Fruit fly (Drosophila melanogaster) whole organism, embryonic: ENCODE results near the gene Plod.

Experiments
- Blimp-1 ChIP-seq: fragments of 200-800 bp; sonication (Bioruptor generic); optimal IDR thresholded peaks from 3 replicates; lab custom pipeline; 2018; ENCODE audit warnings: missing biosample characterization, missing genetic modification characterization, mild to moderate bottlenecking, moderate library complexity, missing genetic modification reagents
- CG10462 ChIP-seq: fragments of 200-800 bp; sonication (Bioruptor generic); optimal IDR thresholded peaks from 2 replicates; lab custom pipeline; 2016; ENCODE audit warnings: missing biosample characterization, missing genetic modification characterization
- CG11696 ChIP-seq: fragments of 200-800 bp; sonication (Bioruptor generic); IDR thresholded peaks from 2 replicates; pipeline ENCODE4 v1.3.6; 2022; ENCODE audit warnings: missing biosample characterization, missing genetic modification characterization
- CG1233 ChIP-seq: fragments of 200-800 bp; sonication (Bioruptor generic); optimal IDR thresholded peaks from 4 replicates; lab custom pipeline; 2018; ENCODE audit warnings: missing biosample characterization, mild to moderate bottlenecking, missing genetic modification characterization
- CG12391 ChIP-seq: fragments of 200-800 bp; sonication (Bioruptor generic); optimal IDR thresholded peaks from 3 replicates; lab custom pipeline; 2018; ENCODE audit warnings: missing biosample characterization, mild to moderate bottlenecking, missing genetic modification characterization, moderate library complexity
- CG12744 ChIP-seq: fragments of 200-800 bp; sonication (Bioruptor generic); optimal IDR thresholded peaks from 2 replicates; lab custom pipeline; 2016; ENCODE audit warnings: missing biosample characterization, missing genetic modification characterization
- CG12942 ChIP-seq: fragments of 200-800 bp; sonication (Bioruptor generic); optimal IDR thresholded peaks from 3 replicates; lab custom pipeline; 2016; ENCODE audit warnings: missing biosample characterization, missing genetic modification characterization
- CG14710 ChIP-seq: fragments of 200-800 bp; sonication (Bioruptor generic); optimal IDR thresholded peaks from 3 replicates; lab custom pipeline; 2019; ENCODE audit warnings: missing biosample characterization, mild to moderate bottlenecking, missing genetic modification characterization, moderate library complexity
- CG17186 ChIP-seq: fragments of 200-800 bp; sonication (Bioruptor generic); optimal IDR thresholded peaks from 3 replicates; lab custom pipeline; 2017; ENCODE audit warnings: missing biosample characterization, missing genetic modification reagents, missing genetic modification characterization
- CG17612 ChIP-seq: fragments of 200-800 bp; sonication (Bioruptor generic); IDR thresholded peaks from 2 replicates; pipeline ENCODE4 v1.3.6; 2022; ENCODE audit warnings: missing biosample characterization, missing genetic modification characterization
- CG17802 ChIP-seq: fragments of 200-800 bp; sonication (Bioruptor generic); optimal IDR thresholded peaks from 2 replicates; lab custom pipeline; 2018; ENCODE audit warnings: missing biosample characterization, mild to moderate bottlenecking, missing genetic modification characterization, moderate library complexity
- CG31388 ChIP-seq: fragments of 200-800 bp; sonication (Bioruptor generic); optimal IDR thresholded peaks from 2 replicates; lab custom pipeline; 2016; ENCODE audit warnings: missing biosample characterization, missing genetic modification characterization
- CG3407 ChIP-seq: fragments of 200-800 bp; sonication (Bioruptor generic); optimal IDR thresholded peaks from 2 replicates; lab custom pipeline; 2018; ENCODE audit warnings: missing biosample characterization, mild to moderate bottlenecking, missing genetic modification characterization
- CG34224 ChIP-seq: fragments of 200-800 bp; sonication (Bioruptor generic); IDR thresholded peaks from 3 replicates; pipeline ENCODE4 v1.3.6; 2022; ENCODE audit warnings: missing biosample characterization, missing genetic modification characterization; ENCODE audit not compliant: partially characterized antibody
- CG34376 ChIP-seq: fragments of 200-800 bp; sonication (Bioruptor generic); optimal IDR thresholded peaks from 2 replicates; lab custom pipeline; 2018; ENCODE audit warnings: missing biosample characterization, mild to moderate bottlenecking, missing genetic modification characterization
- CG3995 ChIP-seq: fragments of 200-800 bp; sonication (Bioruptor generic); optimal IDR thresholded peaks from 3 replicates; lab custom pipeline; 2016; ENCODE audit warnings: missing biosample characterization, missing genetic modification characterization
- CG6689 ChIP-seq: fragments of 200-800 bp; sonication (Bioruptor generic); IDR thresholded peaks from 2 replicates; pipeline ENCODE4 v1.3.6; 2022; ENCODE audit warnings: missing biosample characterization, missing genetic modification characterization
- CG7372 ChIP-seq: fragments of 200-800 bp; sonication (Bioruptor generic); IDR thresholded peaks from 2 replicates; pipeline ENCODE4 v1.3.6; 2022; ENCODE audit warnings: missing biosample characterization, missing genetic modification characterization
- CG7839 ChIP-seq: fragments of 200-800 bp; sonication (Bioruptor generic); optimal IDR thresholded peaks from 3 replicates; lab custom pipeline; 2018; ENCODE audit warnings: missing biosample characterization, mild to moderate bottlenecking, missing genetic modification characterization, moderate library complexity
- CG8089 ChIP-seq: fragments of 200-800 bp; sonication (Bioruptor generic); optimal IDR thresholded peaks from 3 replicates; lab custom pipeline; 2016; ENCODE audit warnings: missing biosample characterization, missing genetic modification characterization
- CG8281 ChIP-seq: fragments of 200-800 bp; sonication (Bioruptor generic); optimal IDR thresholded peaks from 2 replicates; lab custom pipeline; 2018; ENCODE audit warnings: missing biosample characterization, mild to moderate bottlenecking, missing genetic modification characterization, moderate library complexity
- CHES-1-like ChIP-seq: fragments of 200-800 bp; sonication (Bioruptor generic); optimal IDR thresholded peaks from 2 replicates; lab custom pipeline; 2016; ENCODE audit warnings: missing biosample characterization, missing genetic modification characterization
- Fer1 ChIP-seq: fragments of 200-800 bp; sonication (Bioruptor generic); optimal IDR thresholded peaks from 2 replicates; lab custom pipeline; 2017; ENCODE audit warnings: missing biosample characterization, mild to moderate bottlenecking, missing genetic modification characterization
- Gsc ChIP-seq: fragments of 200-800 bp; sonication (Bioruptor generic); IDR thresholded peaks from 2 replicates; pipeline ENCODE4 v1.3.6; 2022; ENCODE audit warnings: missing biosample characterization, missing genetic modification characterization
- Hand ChIP-seq: fragments of 200-800 bp; sonication (Bioruptor generic); optimal IDR thresholded peaks from 2 replicates; lab custom pipeline; 2017; ENCODE audit warnings: mild to moderate bottlenecking, missing biosample characterization, missing genetic modification reagents, missing genetic modification characterization
- HmgZ ChIP-seq: fragments of 200-800 bp; sonication (Bioruptor generic); optimal IDR thresholded peaks from 2 replicates; lab custom pipeline; 2018; ENCODE audit warnings: missing biosample characterization, mild to moderate bottlenecking, missing genetic modification characterization
- Kr ChIP-seq: fragments of 200-800 bp; sonication (Bioruptor generic); optimal IDR thresholded peaks from 2 replicates; lab custom pipeline; 2017; ENCODE audit warnings: missing biosample characterization, mild to moderate bottlenecking, missing genetic modification characterization
- Lim3 ChIP-seq: fragments of 200-800 bp; sonication (Bioruptor generic); IDR thresholded peaks from 2 replicates; pipeline ENCODE4 v1.3.6; 2022; ENCODE audit warnings: missing biosample characterization, missing genetic modification characterization
- NFAT ChIP-seq: fragments of 200-800 bp; sonication (Bioruptor generic); IDR thresholded peaks from 2 replicates; pipeline ENCODE4 v1.3.6; 2022; ENCODE audit warnings: missing biosample characterization, missing genetic modification characterization
- Ssrp ChIP-seq: fragments of 200-800 bp; sonication (Bioruptor generic); optimal IDR thresholded peaks from 2 replicates; lab custom pipeline; 2018; ENCODE audit warnings: missing biosample characterization, mild to moderate bottlenecking, missing genetic modification characterization, moderate library complexity
- abd-A ChIP-seq: fragments of 200-800 bp; sonication (Bioruptor generic); optimal IDR thresholded peaks from 3 replicates; lab custom pipeline; 2019; ENCODE audit warnings: missing biosample characterization, mild to moderate bottlenecking, missing genetic modification characterization, moderate library complexity
- ara ChIP-seq: fragments of 200-800 bp; sonication (Bioruptor generic); IDR thresholded peaks from 2 replicates; pipeline ENCODE4 v1.3.6; 2022; ENCODE audit warnings: missing biosample characterization, missing genetic modification characterization
- ato ChIP-seq: fragments of 200-800 bp; sonication (Bioruptor generic); IDR thresholded peaks from 2 replicates; pipeline ENCODE4 v1.3.6; 2022; ENCODE audit warnings: missing biosample characterization, missing genetic modification characterization; ENCODE audit not compliant: partially characterized antibody
- cad ChIP-seq: fragments of >200 bp; optimal IDR thresholded peaks from 2 replicates; lab custom pipeline; 2017; ENCODE audit warnings: missing biosample characterization, missing genetic modification characterization
- caup ChIP-seq: fragments of 200-800 bp; sonication (Bioruptor generic); optimal IDR thresholded peaks from 3 replicates; lab custom pipeline; 2017; ENCODE audit warnings: missing biosample characterization, mild to moderate bottlenecking, missing genetic modification characterization, moderate library complexity; ENCODE audit not compliant: severe bottlenecking
- cg ChIP-seq: fragments of 200-800 bp; sonication (Bioruptor generic); optimal IDR thresholded peaks from 3 replicates; lab custom pipeline; 2019; ENCODE audit warnings: missing biosample characterization, mild to moderate bottlenecking, missing genetic modification characterization, moderate library complexity
- chinmo ChIP-seq: fragments of 200-800 bp; sonication (Bioruptor generic); IDR thresholded peaks from 4 replicates; pipeline ENCODE4 v1.3.6; 2022; ENCODE audit warnings: missing biosample characterization, missing genetic modification characterization; ENCODE audit not compliant: partially characterized antibody
- cwo ChIP-seq: fragments of 200-800 bp; sonication (Bioruptor generic); optimal IDR thresholded peaks from 3 replicates; lab custom pipeline; 2017; ENCODE audit warnings: missing biosample characterization, missing genetic modification characterization, mild to moderate bottlenecking, moderate library complexity, missing genetic modification reagents
- dati ChIP-seq: fragments of 200-800 bp; sonication (Bioruptor generic); IDR thresholded peaks from 2 replicates; pipeline ENCODE4 v1.3.6; 2022; ENCODE audit warnings: missing biosample characterization, missing genetic modification characterization
- hb ChIP-seq: fragments of 200-800 bp; sonication (Bioruptor generic); IDR thresholded peaks from 3 replicates; pipeline ENCODE4 v1.3.6; 2022; ENCODE audit warnings: missing biosample characterization, missing genetic modification characterization; ENCODE audit not compliant: partially characterized antibody
- knrl ChIP-seq: fragments of 200-800 bp; sonication (Bioruptor generic); IDR thresholded peaks from 3 replicates; pipeline ENCODE4 v1.3.6; 2022; ENCODE audit warnings: missing biosample characterization, missing genetic modification characterization; ENCODE audit not compliant: partially characterized antibody
- lbe ChIP-seq: fragments of 200-800 bp; sonication (Bioruptor generic); optimal IDR thresholded peaks from 2 replicates; lab custom pipeline; 2016; ENCODE audit warnings: missing biosample characterization, mild to moderate bottlenecking, missing genetic modification characterization
- phol ChIP-seq: fragments of 200-800 bp; sonication (Bioruptor generic); optimal IDR thresholded peaks from 3 replicates; lab custom pipeline; 2018; ENCODE audit warnings: missing biosample characterization, mild to moderate bottlenecking, missing genetic modification characterization, moderate library complexity
- pnt ChIP-seq: fragments of 200-800 bp; sonication (Bioruptor generic); optimal IDR thresholded peaks from 3 replicates; lab custom pipeline; 2016; ENCODE audit warnings: missing biosample characterization, missing genetic modification characterization
- prd ChIP-seq, 3 experiments: fragments of >200 bp in 2 of 3; fragments of 200-800 bp in 1 of 3; sonication (Bioruptor generic) in 1 of 3; optimal IDR thresholded peaks in 2 of 3; IDR thresholded peaks in 1 of 3; 2 replicates in 2 of 3; 3 replicates in 1 of 3; pipeline versions ENCODE4 v1.3.6 to Lab custom; 2017 to 2022; ENCODE audit warnings: missing biosample characterization in 1 of 3, missing genetic modification characterization in 1 of 3
- seq ChIP-seq: fragments of 200-800 bp; sonication (Bioruptor generic); IDR thresholded peaks from 2 replicates; pipeline ENCODE4 v1.3.6; 2022; ENCODE audit warnings: missing biosample characterization, missing genetic modification characterization
- slp2 ChIP-seq: fragments of 200-800 bp; sonication (Bioruptor generic); optimal IDR thresholded peaks from 2 replicates; lab custom pipeline; 2016; ENCODE audit warnings: missing biosample characterization, missing genetic modification characterization
- ssp ChIP-seq: fragments of 200-800 bp; sonication (Bioruptor generic); IDR thresholded peaks from 2 replicates; pipeline ENCODE4 v1.3.6; 2022; ENCODE audit warnings: missing biosample characterization, missing genetic modification characterization
- stc ChIP-seq: fragments of 200-800 bp; sonication (Bioruptor generic); IDR thresholded peaks from 2 replicates; pipeline ENCODE4 v1.3.6; 2022; ENCODE audit warnings: missing biosample characterization, missing genetic modification characterization
- tin ChIP-seq: fragments of 200-800 bp; sonication (Bioruptor generic); optimal IDR thresholded peaks from 3 replicates; lab custom pipeline; 2016; ENCODE audit warnings: missing biosample characterization, missing genetic modification characterization

The Plod gene

dm6 chr3L:11210517-11210916 is 4.7 kb upstream of the Plod start, which contains the start of the genes Ube3a and CG7600 (continued):
- TF ChIP-seq abd-A (tag; lab: Kevin White, UChicago) (peak; percentile 94), Kr (GFP tag; lab: Kevin White, UChicago) (no peak), CG1233 (GFP tag; lab: Kevin White, UChicago) (no peak), Blimp-1 (GFP tag; lab: Kevin White, UChicago) (no peak), CG34224 (GFP tag; lab: Robert Waterston, UW) (peak; percentile 100), lbe (peak; percentile 81), dati (no peak), CG3995 (GFP tag; lab: Kevin White, UChicago) (peak; percentile 95), seq (no peak; the same call in 1 of the 2 replicates), CG8281 (tag; lab: Kevin White, UChicago) (no peak), CG17612 (GFP tag; lab: Robert Waterston, UW) (no peak), Ssrp (tag; lab: Kevin White, UChicago) (no peak), Gsc (GFP tag; lab: Robert Waterston, UW) (no peak), hb (GFP tag; lab: Robert Waterston, UW) (peak; percentile 100), CG6689 (GFP tag; lab: Robert Waterston, UW) (no peak), CG10462 (GFP tag; lab: Kevin White, UChicago) (no peak), stc (GFP tag; lab: Robert Waterston, UW) (no peak), CG12391 (tag; lab: Kevin White, UChicago) (peak; percentile 58), CG12942 (GFP tag; lab: Kevin White, UChicago) (no peak), phol (tag; lab: Kevin White, UChicago) (peak; percentile 53), knrl (GFP tag; lab: Robert Waterston, UW) (peak; percentile 93), CG17802 (tag; lab: Kevin White, UChicago) (no peak), prd (optimal IDR thresholded peaks at IDR 0.05; lab: Kevin White, UChicago) (no peak), prd (GFP tag; IDR thresholded peaks at IDR 0.05; lab: Robert Waterston, UW) (peak; percentile 37; the same call in 2 of the 3 replicates), CG7839 (tag; lab: Kevin White, UChicago) (peak; percentile 39), slp2 (no peak), CHES-1-like (peak; percentile 54), caup (GFP tag; lab: Kevin White, UChicago) (peak; percentile 53), HmgZ (tag; lab: Kevin White, UChicago) (peak; percentile 94), Fer1 (peak; percentile 69), cg (GFP tag; lab: Kevin White, UChicago) (peak; percentile 11), Hand (peak; percentile 28), CG11696 (GFP tag; lab: Robert Waterston, UW) (no peak), ato (GFP tag; lab: Robert Waterston, UW) (peak; percentile 100), CG7372 (no peak), CG14710 (peak; percentile 72), NFAT (peak; percentile 31; the same call in 1 of the 2 replicates), chinmo (GFP tag; lab: Robert Waterston, UW) (peak; percentile 100), CG3407 (GFP tag; lab: Kevin White, UChicago) (no peak), Lim3 (GFP tag; lab: Robert Waterston, UW) (no peak), cad (no peak), CG34376 (peak; percentile 73), pnt (no peak), cwo (peak; percentile 8), CG17186 (peak; percentile 74), tin (GFP tag; lab: Kevin White, UChicago) (peak; percentile 28), CG31388 (GFP tag; lab: Kevin White, UChicago) (no peak), CG8089 (GFP tag; lab: Kevin White, UChicago) (no peak), CG12744 (GFP tag; lab: Kevin White, UChicago) (peak; percentile 32), ssp (peak; percentile 38; the same call in 1 of the 2 replicates), ara (GFP tag; lab: Robert Waterston, UW) (no peak)
